Worm (Caenorhabditis elegans) whole organism, young adult: ENCODE data around the gene C26B9.7.

ENCODE experiments used
- B0019.2 ChIP-seq: fragments of 200-800 bp; sonication (Bioruptor generic); conservative IDR thresholded peaks from 2 replicates; pipeline ENCODE4 v1.3.6; 2022; ENCODE audit warnings: missing genetic modification reagents, missing genetic modification characterization, missing compliant biosample characterization
- B0336.3 ChIP-seq: fragments of 200-800 bp; sonication (Bioruptor generic); IDR thresholded peaks from 2 replicates; pipeline ENCODE4 v1.3.6; 2022; ENCODE audit warnings: missing genetic modification characterization, missing compliant biosample characterization
- F37B4.10 ChIP-seq: fragments of 200-800 bp; sonication (Bioruptor generic); IDR thresholded peaks from 2 replicates; pipeline ENCODE4 v1.3.6; 2022; ENCODE audit warnings: missing genetic modification characterization, missing compliant biosample characterization
- F49E8.2 ChIP-seq: sonication (generic microtip); optimal IDR thresholded peaks from 3 replicates; lab custom pipeline; 2017; ENCODE audit warnings: missing genetic modification characterization, mild to moderate bottlenecking, missing compliant biosample characterization, antibody characterized with exemption, moderate library complexity; ENCODE audit not compliant: insufficient read depth
- F57A8.1 ChIP-seq: fragments of 200-800 bp; sonication (Bioruptor generic); optimal IDR thresholded peaks from 2 replicates; lab custom pipeline; 2018; ENCODE audit warnings: mild to moderate bottlenecking, missing genetic modification characterization, moderate library complexity, missing compliant biosample characterization
- K11D2.4 ChIP-seq: fragments of 200-800 bp; sonication (Bioruptor generic); IDR thresholded peaks from 2 replicates; pipeline ENCODE4 v1.3.6; 2022; ENCODE audit warnings: missing genetic modification reagents, missing genetic modification characterization, missing compliant biosample characterization
- K12H6.12 ChIP-seq: fragments of 200-800 bp; sonication (Bioruptor generic); optimal IDR thresholded peaks from 2 replicates; lab custom pipeline; 2018; ENCODE audit warnings: mild to moderate bottlenecking, missing genetic modification characterization, missing compliant biosample characterization
- T07F8.4 ChIP-seq: sonication (generic microtip); optimal IDR thresholded peaks from 2 replicates; lab custom pipeline; 2016; ENCODE audit warnings: mild to moderate bottlenecking, missing genetic modification characterization, moderate library complexity, missing compliant biosample characterization
- T26A5.8 ChIP-seq: sonication (generic microtip); optimal IDR thresholded peaks from 2 replicates; lab custom pipeline; 2016; ENCODE audit warnings: missing genetic modification characterization, missing compliant biosample characterization
- Y53G8AR.9 ChIP-seq: fragments of 200-800 bp; sonication (Bioruptor generic); conservative IDR thresholded peaks from 2 replicates; pipeline ENCODE4 v1.3.6; 2022; ENCODE audit warnings: missing genetic modification reagents, missing genetic modification characterization, missing compliant biosample characterization
- ZK185.1 ChIP-seq: sonication (generic microtip); optimal IDR thresholded peaks from 2 replicates; lab custom pipeline; 2016; ENCODE audit warnings: mild to moderate bottlenecking, missing genetic modification characterization, missing compliant biosample characterization; ENCODE audit not compliant: poor library complexity, severe bottlenecking
- atf-7 ChIP-seq: sonication (generic microtip); optimal IDR thresholded peaks from 2 replicates; lab custom pipeline; 2017; ENCODE audit warnings: mild to moderate bottlenecking, missing genetic modification characterization, missing compliant biosample characterization
- attf-5 ChIP-seq: fragments of 200-800 bp; sonication (Bioruptor generic); optimal IDR thresholded peaks from 2 replicates; lab custom pipeline; 2018; ENCODE audit warnings: mild to moderate bottlenecking, missing genetic modification characterization, missing compliant biosample characterization
- bed-2 ChIP-seq: fragments of 200-800 bp; sonication (Bioruptor generic); IDR thresholded peaks from 2 replicates; pipeline ENCODE4 v1.3.6; 2022; ENCODE audit warnings: missing genetic modification reagents, missing genetic modification characterization, missing compliant biosample characterization
- cebp-1 ChIP-seq, 2 experiments: fragments of 200-800 bp in 1 of 2; sonication (Bioruptor generic) in 1 of 2; sonication (generic microtip) in 1 of 2; IDR thresholded peaks in 1 of 2; optimal IDR thresholded peaks in 1 of 2; 2 replicates each; pipeline versions ENCODE4 v1.3.6 to Lab custom; 2017 to 2022; ENCODE audit warnings: missing compliant biosample characterization in 2 of 2, missing genetic modification characterization in 2 of 2, mild to moderate bottlenecking in 1 of 2, missing genetic modification reagents in 1 of 2, moderate library complexity in 1 of 2
- cebp-2 ChIP-seq: fragments of 200-800 bp; sonication (Bioruptor generic); IDR thresholded peaks from 2 replicates; pipeline ENCODE4 v1.3.6; 2022; ENCODE audit warnings: missing genetic modification characterization, missing compliant biosample characterization
- ceh-100 ChIP-seq: fragments of 200-800 bp; sonication (Bioruptor generic); IDR thresholded peaks from 2 replicates; pipeline ENCODE4 v1.3.6; 2022; ENCODE audit warnings: missing genetic modification reagents, missing genetic modification characterization, missing compliant biosample characterization
- ceh-58 ChIP-seq: fragments of 200-800 bp; sonication (Bioruptor generic); IDR thresholded peaks from 2 replicates; pipeline ENCODE4 v1.3.6; 2022; ENCODE audit warnings: missing genetic modification characterization, missing compliant biosample characterization
- ceh-79 ChIP-seq: sonication (generic microtip); optimal IDR thresholded peaks from 2 replicates; lab custom pipeline; 2017; ENCODE audit warnings: mild to moderate bottlenecking, missing genetic modification characterization, missing compliant biosample characterization
- egl-18 ChIP-seq: fragments of 200-800 bp; sonication (Bioruptor generic); IDR thresholded peaks from 2 replicates; pipeline ENCODE4 v1.3.6; 2022; ENCODE audit warnings: missing genetic modification reagents, missing genetic modification characterization, missing compliant biosample characterization
- egl-44 ChIP-seq: fragments of 200-800 bp; sonication (Bioruptor generic); IDR thresholded peaks from 2 replicates; pipeline ENCODE4 v1.3.6; 2022; ENCODE audit warnings: missing genetic modification reagents, missing genetic modification characterization, missing compliant biosample characterization
- ets-4 ChIP-seq: fragments of 200-800 bp; sonication (Bioruptor generic); optimal IDR thresholded peaks from 2 replicates; lab custom pipeline; 2018; ENCODE audit warnings: mild to moderate bottlenecking, missing genetic modification characterization, missing compliant biosample characterization
- fkh-3 ChIP-seq: sonication (generic microtip); optimal IDR thresholded peaks from 2 replicates; lab custom pipeline; 2016; ENCODE audit warnings: mild to moderate bottlenecking, missing genetic modification characterization, missing compliant biosample characterization
- hlh-26 ChIP-seq: fragments of 200-800 bp; sonication (Bioruptor generic); conservative IDR thresholded peaks from 2 replicates; pipeline ENCODE4 v1.3.6; 2022; ENCODE audit warnings: missing genetic modification reagents, missing genetic modification characterization, missing compliant biosample characterization
- lin-35 ChIP-seq, 3 experiments: fragments of 150-350 bp in 2 of 3; sonication (generic microtip) in 1 of 3; optimal IDR thresholded peaks; 2 replicates each; lab custom pipeline; 2014 to 2018; ENCODE audit warnings: missing biosample characterization in 3 of 3, missing genetic modification characterization in 3 of 3, missing genetic modification reagents in 3 of 3
- lin-54 ChIP-seq: fragments of 200-800 bp; sonication (Bioruptor generic); optimal IDR thresholded peaks from 2 replicates; lab custom pipeline; 2018; ENCODE audit warnings: mild to moderate bottlenecking, missing genetic modification characterization, missing compliant biosample characterization
- madf-10 ChIP-seq: sonication (generic microtip); optimal IDR thresholded peaks from 2 replicates; lab custom pipeline; 2016; ENCODE audit warnings: mild to moderate bottlenecking, missing genetic modification characterization, missing compliant biosample characterization
- madf-3 ChIP-seq: fragments of 200-800 bp; sonication (Bioruptor generic); IDR thresholded peaks from 2 replicates; pipeline ENCODE4 v1.3.6; 2022; ENCODE audit warnings: missing genetic modification reagents, missing genetic modification characterization, missing compliant biosample characterization
- mcd-1 ChIP-seq: fragments of 200-800 bp; sonication (Bioruptor generic); IDR thresholded peaks from 2 replicates; pipeline ENCODE4 v1.3.6; 2022; ENCODE audit warnings: missing genetic modification reagents, missing genetic modification characterization, missing compliant biosample characterization
- nhr-120 ChIP-seq: fragments of 200-800 bp; sonication (Bioruptor generic); IDR thresholded peaks from 2 replicates; pipeline ENCODE4 v1.3.6; 2022; ENCODE audit warnings: missing genetic modification characterization, missing compliant biosample characterization
- nhr-179 ChIP-seq: sonication (generic microtip); optimal IDR thresholded peaks from 2 replicates; lab custom pipeline; 2016; ENCODE audit warnings: mild to moderate bottlenecking, missing genetic modification characterization, missing compliant biosample characterization
- nhr-27 ChIP-seq: fragments of 200-800 bp; sonication (Bioruptor generic); optimal IDR thresholded peaks from 2 replicates; lab custom pipeline; 2018; ENCODE audit warnings: mild to moderate bottlenecking, missing genetic modification characterization, moderate library complexity, missing compliant biosample characterization
- nhr-80 ChIP-seq: sonication (generic microtip); optimal IDR thresholded peaks from 2 replicates; lab custom pipeline; 2016; ENCODE audit warnings: missing genetic modification characterization, missing compliant biosample characterization
- rcor-1 ChIP-seq: fragments of 200-800 bp; sonication (Bioruptor generic); IDR thresholded peaks from 2 replicates; pipeline ENCODE4 v1.3.6; 2022; ENCODE audit warnings: missing genetic modification reagents, missing genetic modification characterization, missing compliant biosample characterization
- repo-1 ChIP-seq: sonication (generic microtip); optimal IDR thresholded peaks from 2 replicates; lab custom pipeline; 2017; ENCODE audit warnings: mild to moderate bottlenecking, missing genetic modification characterization, missing compliant biosample characterization
- snpc-3.4 ChIP-seq: sonication (generic microtip); optimal IDR thresholded peaks from 2 replicates; lab custom pipeline; 2017; ENCODE audit warnings: missing genetic modification characterization, mild to moderate bottlenecking, missing compliant biosample characterization, antibody characterized with exemption, moderate library complexity, missing genotype, missing genetic modification reagents
- snpc-4 ChIP-seq, 5 experiments: fragments of 150-350 bp in 1 of 5; sonication (generic microtip) in 4 of 5; optimal IDR thresholded peaks; 2 replicates each; lab custom pipeline; 2014 to 2018; ENCODE audit warnings: missing genetic modification characterization in 5 of 5, missing biosample characterization in 3 of 5, antibody characterized with exemption in 2 of 5, mild to moderate bottlenecking in 2 of 5, missing compliant biosample characterization in 2 of 5, missing genotype in 2 of 5, moderate library complexity in 2 of 5, missing genetic modification reagents in 1 of 5
- tlf-1 ChIP-seq: fragments of 200-800 bp; sonication (Bioruptor generic); optimal IDR thresholded peaks from 2 replicates; lab custom pipeline; 2018; ENCODE audit warnings: mild to moderate bottlenecking, missing genetic modification characterization, missing compliant biosample characterization
- ztf-26 ChIP-seq: sonication (generic microtip); optimal IDR thresholded peaks from 2 replicates; lab custom pipeline; 2017; ENCODE audit warnings: missing genetic modification characterization, missing compliant biosample characterization
- ztf-28 ChIP-seq: fragments of 200-800 bp; sonication (Bioruptor generic); IDR thresholded peaks from 2 replicates; pipeline ENCODE4 v1.3.6; 2022; ENCODE audit warnings: missing genetic modification reagents, missing genetic modification characterization, missing compliant biosample characterization

Gene C26B9.7

DNA sequence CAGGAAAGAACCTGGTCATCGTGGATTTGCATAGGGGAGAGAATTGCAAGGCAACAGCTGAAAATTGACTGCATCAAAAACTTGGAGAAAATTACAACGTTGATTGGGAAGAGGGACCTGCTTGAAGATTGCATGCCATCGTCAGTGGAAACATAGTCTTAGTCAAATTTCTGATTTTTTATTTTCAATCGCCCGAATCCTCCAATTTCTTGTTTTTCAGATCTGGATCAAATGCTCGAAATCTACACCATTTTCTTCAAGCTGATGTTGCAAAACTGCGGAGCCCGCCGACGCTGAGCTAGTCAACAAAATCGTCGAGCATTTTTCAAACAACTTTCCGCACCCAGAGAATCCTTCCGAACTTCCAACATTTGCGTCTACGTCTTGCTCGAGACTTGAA lies 31.5 kb downstream of the C26B9.7 start:
- TF ChIP-seq B0019.2 (GFP tag; lab: Robert Waterston, UW) (no peak), ZK185.1 (tag; lab: Kevin White, UChicago) (no peak), ceh-79 (tag; lab: Kevin White, UChicago) (no peak), snpc-3.4 (tag; lab: Kevin White, UChicago) (no peak), nhr-120 (GFP tag; lab: Robert Waterston, UW) (no peak), K11D2.4 (no peak), K12H6.12 (no peak), Y53G8AR.9 (GFP tag; lab: Robert Waterston, UW) (no peak), cebp-2 (GFP tag; lab: Robert Waterston, UW) (no peak), ceh-58 (GFP tag; lab: Robert Waterston, UW) (no peak)

DNA sequence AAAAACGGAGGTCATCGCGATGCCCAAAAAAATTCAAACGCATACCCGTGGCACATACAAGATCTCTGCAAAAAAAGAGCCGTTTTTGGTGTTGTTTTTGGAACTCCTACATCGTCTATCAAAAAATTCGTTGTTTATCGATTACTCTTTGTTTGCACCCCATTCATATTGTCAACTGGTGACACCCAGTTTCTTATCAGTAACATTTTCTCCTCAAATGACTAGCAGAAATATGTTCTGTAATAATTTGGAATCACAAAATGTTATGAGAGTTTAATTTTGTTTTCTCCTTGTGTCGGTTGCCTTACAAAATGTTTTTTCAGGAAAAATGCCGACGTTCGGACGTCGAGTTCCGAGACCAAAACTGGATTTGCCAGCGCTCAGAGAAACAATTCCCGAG lies 32.6 kb downstream of the C26B9.7 start, which contains the start of gene sek-4:
sek-4 (plus strand) TSS at position 318 of the 400 bp plus-strand sequence.
- TF ChIP-seq nhr-179 (tag; lab: Kevin White, UChicago) (no peak), F37B4.10 (GFP tag; lab: Robert Waterston, UW) (no peak), T07F8.4 (tag; lab: Kevin White, UChicago) (no peak), nhr-80 (tag; lab: Kevin White, UChicago) (peak; percentile 57), lin-54 (GFP tag; lab: Kevin White, UChicago) (no peak), F49E8.2 (tag; lab: Kevin White, UChicago) (no peak)

DNA sequence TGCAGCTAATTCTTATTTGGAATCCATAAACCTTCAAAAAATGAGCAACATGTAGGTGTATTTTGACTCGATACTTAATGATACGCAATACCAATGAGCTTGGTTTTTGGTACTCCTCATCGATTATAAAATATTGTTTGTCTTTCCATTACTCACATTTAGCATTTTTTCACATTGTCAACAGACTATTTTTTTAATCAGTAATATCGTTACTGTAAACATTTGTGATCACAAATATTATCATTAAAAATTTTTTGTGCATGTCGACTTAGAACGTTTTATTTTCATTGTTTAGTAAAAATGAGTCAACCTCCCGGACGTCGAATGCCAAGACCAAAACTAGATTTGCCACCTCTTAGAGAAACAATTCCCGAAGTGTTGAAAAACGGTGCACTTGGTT lies 35.2 kb downstream of the C26B9.7 start, which contains the start of gene sek-5:
sek-5 (plus strand) TSS at position 301 of the 400 bp plus-strand sequence.
- no peak for TF ChIP-seq B0336.3 (GFP tag; lab: Robert Waterston, UW)
- no peak for TF ChIP-seq bed-2 (GFP tag; lab: Robert Waterston, UW)
- TF ChIP-seq rcor-1 (GFP tag; lab: Robert Waterston, UW), result no peak
- no peak for TF ChIP-seq madf-3 (GFP tag; lab: Robert Waterston, UW)
- TF ChIP-seq nhr-27 (tag; lab: Kevin White, UChicago), result no peak
- TF ChIP-seq attf-5, result no peak
- TF ChIP-seq egl-44, result no peak
- TF ChIP-seq ceh-79 (tag; lab: Kevin White, UChicago), result no peak
- no peak for TF ChIP-seq cebp-1 (GFP tag; IDR thresholded peaks at IDR 0.05; lab: Robert Waterston, UW)
- TF ChIP-seq cebp-1 (tag; optimal IDR thresholded peaks at IDR 0.05; lab: Kevin White, UChicago), result no peak
- TF ChIP-seq repo-1 (tag; lab: Kevin White, UChicago), result no peak
- TF ChIP-seq K11D2.4, result no peak
- TF ChIP-seq madf-10, result no peak
- no peak for TF ChIP-seq atf-7 (tag; lab: Kevin White, UChicago)
- TF ChIP-seq ztf-28, result no peak
- TF ChIP-seq egl-18, result no peak
- no peak for TF ChIP-seq tlf-1 (GFP tag; lab: Kevin White, UChicago)
- TF ChIP-seq mcd-1 (GFP tag; lab: Robert Waterston, UW), result no peak
- TF ChIP-seq T26A5.8, result no peak
- TF ChIP-seq fkh-3 (tag; lab: Kevin White, UChicago), result no peak

DNA sequence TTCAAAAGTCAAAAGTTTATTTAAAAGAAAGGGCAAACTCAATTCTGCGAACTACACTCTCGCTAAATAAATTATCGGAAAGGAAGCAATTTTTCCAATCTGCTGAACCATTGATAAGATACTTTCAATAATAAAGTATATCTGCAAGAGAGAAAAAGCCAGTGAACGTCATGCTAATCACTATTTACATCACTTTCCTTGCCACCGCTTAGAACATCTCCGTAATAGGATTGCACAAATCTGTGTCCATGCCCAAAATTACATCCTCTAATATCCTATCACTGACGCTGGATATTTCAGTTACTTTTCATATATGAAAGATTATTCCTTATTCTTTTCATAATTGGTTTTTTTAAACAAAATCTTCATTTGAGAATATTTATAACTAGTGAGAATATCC lies 40.7 kb downstream of the C26B9.7 start:
- TF ChIP-seq madf-10 (no peak), ztf-26 (tag; lab: Kevin White, UChicago) (no peak), ets-4 (no peak), lin-35 (GFP tag; optimal IDR thresholded peaks at IDR 0.05; lab: Kevin White, UChicago) (no peak), F57A8.1 (no peak), snpc-4 (GFP tag; optimal IDR thresholded peaks at IDR 0.05; lab: Kevin White, UChicago) (no peak), snpc-4 (tag; optimal IDR thresholded peaks at IDR 0.05; lab: Kevin White, UChicago) (no peak), hlh-26 (no peak), ceh-100 (GFP tag; lab: Robert Waterston, UW) (no peak)
